Fruit fly (Drosophila melanogaster) whole organism, embryonic: ENCODE measurements around the gene CG14286.
A peak's percentile ranks its signal among the peaks of the same experiment; 100 is the strongest.

Experiments used
- CG16815 ChIP-seq: fragments of 200-800 bp; sonication (Bioruptor generic); optimal IDR thresholded peaks from 3 replicates; lab custom pipeline; 2017; ENCODE audit warnings: missing biosample characterization, mild to moderate bottlenecking, missing genetic modification characterization
- CG17361 ChIP-seq: fragments of 200-800 bp; sonication (Bioruptor generic); IDR thresholded peaks from 3 replicates; pipeline ENCODE4 v1.3.6; 2022; ENCODE audit warnings: missing biosample characterization, missing genetic modification characterization
- CG17829 ChIP-seq: fragments of 200-800 bp; optimal IDR thresholded peaks from 2 replicates; lab custom pipeline; 2019; ENCODE audit warnings: missing biosample characterization, mild to moderate bottlenecking, missing genetic modification characterization, moderate library complexity
- CG4424 ChIP-seq: fragments of 200-800 bp; sonication (Bioruptor generic); optimal IDR thresholded peaks from 3 replicates; lab custom pipeline; 2016; ENCODE audit warnings: missing biosample characterization, missing genetic modification characterization
- CG7271 ChIP-seq: fragments of 200-800 bp; sonication (Bioruptor generic); optimal IDR thresholded peaks from 2 replicates; lab custom pipeline; 2018; ENCODE audit warnings: missing biosample characterization, mild to moderate bottlenecking, missing genetic modification characterization, moderate library complexity
- CrebB ChIP-seq: fragments of 200-800 bp; sonication (Bioruptor generic); optimal IDR thresholded peaks from 3 replicates; lab custom pipeline; 2018; ENCODE audit warnings: missing biosample characterization, mild to moderate bottlenecking, missing genetic modification characterization
- Hey ChIP-seq: fragments of 200-800 bp; sonication (Bioruptor generic); optimal IDR thresholded peaks from 3 replicates; lab custom pipeline; 2018; ENCODE audit warnings: missing biosample characterization, mild to moderate bottlenecking, missing genetic modification characterization
- Kr ChIP-seq: fragments of 200-800 bp; sonication (Bioruptor generic); optimal IDR thresholded peaks from 2 replicates; lab custom pipeline; 2017; ENCODE audit warnings: missing biosample characterization, mild to moderate bottlenecking, missing genetic modification characterization
- Nf-YA ChIP-seq: fragments of 200-800 bp; sonication (Bioruptor generic); IDR thresholded peaks from 2 replicates; pipeline ENCODE4 v1.3.6; 2022; ENCODE audit warnings: missing biosample characterization, missing genetic modification characterization
- bcd ChIP-seq: fragments of 200-800 bp; sonication (Bioruptor generic); optimal IDR thresholded peaks from 2 replicates; lab custom pipeline; 2017; ENCODE audit warnings: missing biosample characterization, mild to moderate bottlenecking, missing genetic modification characterization
- fd3F ChIP-seq: fragments of 200-800 bp; sonication (Bioruptor generic); optimal IDR thresholded peaks from 2 replicates; lab custom pipeline; 2018; ENCODE audit warnings: missing biosample characterization, mild to moderate bottlenecking, missing genetic modification characterization, moderate library complexity
- pan ChIP-seq, 4 experiments: fragments of >200 bp in 3 of 4; fragments of 200-800 bp in 1 of 4; sonication (Bioruptor generic) in 1 of 4; optimal IDR thresholded peaks in 3 of 4; IDR thresholded peaks in 1 of 4; 2 replicates each; pipeline versions ENCODE4 v1.3.6 to Lab custom; 2017 to 2022; ENCODE audit warnings: missing biosample characterization in 2 of 4, missing genetic modification characterization in 2 of 4, mixed read lengths in 1 of 4
- sd ChIP-seq: fragments of 200-800 bp; sonication (Bioruptor generic); optimal IDR thresholded peaks from 3 replicates; lab custom pipeline; 2018; ENCODE audit warnings: missing biosample characterization, mild to moderate bottlenecking, missing genetic modification characterization, moderate library complexity

DNA sequence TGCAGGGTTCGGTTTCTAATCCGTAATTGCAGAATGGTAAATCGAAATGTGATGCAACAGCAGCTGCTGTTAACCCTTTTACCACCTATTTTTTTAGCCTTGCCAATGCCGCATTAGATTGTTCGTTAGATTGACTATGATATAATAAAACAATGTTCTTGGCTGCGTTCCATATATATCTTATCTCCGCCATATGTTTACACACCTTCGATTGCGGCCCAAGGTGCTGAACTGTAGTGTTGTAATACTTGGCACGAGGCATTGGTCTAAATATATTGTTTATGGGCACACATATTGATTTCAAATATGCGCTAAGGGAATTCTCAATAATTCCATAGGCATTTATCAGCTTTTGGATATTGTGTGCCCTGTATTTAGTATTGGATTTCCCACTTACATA, 32.2 kb upstream of the CG14286 start:
- TF ChIP-seq CrebB (tag; lab: Kevin White, UChicago) (no peak), sd (peak; percentile 76), pan (optimal IDR thresholded peaks at IDR 0.05; lab: Kevin White, UChicago) (no peak), pan (GFP tag; optimal IDR thresholded peaks at IDR 0.05 in 1 of 2, IDR thresholded peaks at IDR 0.05 in 1 of 2) (no peak), Kr (GFP tag; lab: Kevin White, UChicago) (no peak), Hey (no peak), CG4424 (GFP tag; lab: Kevin White, UChicago) (no peak), bcd (GFP tag; lab: Kevin White, UChicago) (no peak), fd3F (GFP tag; lab: Kevin White, UChicago) (no peak), CG17829 (no peak), CG16815 (GFP tag; lab: Kevin White, UChicago) (no peak), CG7271 (tag; lab: Kevin White, UChicago) (no peak), Nf-YA (GFP tag; lab: Robert Waterston, UW) (no peak), CG17361 (GFP tag; lab: Robert Waterston, UW) (no peak)
